Worm (Caenorhabditis elegans): ENCODE data around the gene C01G6.3.
A peak's percentile ranks its signal among the peaks of the same experiment; 100 is the strongest.

Gene C01G6.3

DNA sequence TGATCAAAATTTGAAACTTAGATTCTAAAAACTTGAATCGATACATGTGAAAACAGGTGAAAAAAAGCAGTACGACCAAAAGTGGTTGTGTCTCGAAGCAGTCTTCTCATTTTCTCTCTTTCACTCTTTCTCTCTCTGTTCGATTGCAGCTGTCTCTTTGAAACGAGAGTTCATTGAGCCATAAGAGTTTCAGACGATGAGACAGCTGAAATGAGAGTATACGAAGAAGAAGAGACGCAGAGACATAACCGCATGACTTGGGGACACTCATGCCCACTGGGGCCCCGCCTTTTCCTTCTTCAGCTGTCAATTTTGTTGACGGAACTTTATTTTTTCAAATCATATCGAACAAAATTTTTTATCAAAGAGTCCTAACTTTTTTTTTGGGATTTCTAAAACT lies 4.3 kb downstream of the C01G6.3 start (continued):
- TF ChIP-seq arid-1 (GFP tag; conservative IDR thresholded peaks at IDR 0.05) (peak; percentile 55; the same call in 1 of the 2 replicates), ceh-28 (tag; optimal IDR thresholded peaks at IDR 0.05) (peak; percentile 19), lin-38 (GFP tag; IDR thresholded peaks at IDR 0.05) (peak; percentile 44; the same call in 1 of the 2 replicates), ctbp-1 (GFP tag; IDR thresholded peaks at IDR 0.05) (peak; percentile 55; the same call in 1 of the 2 replicates), hif-1 (tag; optimal IDR thresholded peaks at IDR 0.05) (peak in 1 of 2 experiments; percentile 71), mes-2 (tag; optimal IDR thresholded peaks at IDR 0.05; ENCODE audit: poor library complexity, severe bottlenecking) (peak; percentile 82), gei-8 (GFP tag; optimal IDR thresholded peaks at IDR 0.05) (peak; percentile 49), dve-1 (tag; optimal IDR thresholded peaks at IDR 0.05; ENCODE audit: insufficient read depth) (peak; percentile 62), nhr-6 (tag; optimal IDR thresholded peaks at IDR 0.05) (peak; percentile 95), php-3 (GFP tag; IDR thresholded peaks at IDR 0.05) (peak; percentile 62; the same call in 1 of the 2 replicates), daf-16 (GFP tag; optimal IDR thresholded peaks at IDR 0.05) (peak; percentile 2 to 45), daf-16 (tag; optimal IDR thresholded peaks at IDR 0.05) (peak; percentile 70), ces-1 (GFP tag; optimal IDR thresholded peaks at IDR 0.05) (no peak), hmg-1.1 (GFP tag; IDR thresholded peaks at IDR 0.05) (peak; percentile 92), tra-1 (GFP tag; IDR thresholded peaks at IDR 0.05) (peak; percentile 84), F37D6.2 (tag; optimal IDR thresholded peaks at IDR 0.05) (peak; percentile 29), ztf-11 (tag; optimal IDR thresholded peaks at IDR 0.05) (no peak), ceh-44 (GFP tag; IDR thresholded peaks at IDR 0.05) (no peak), egl-27 (tag; optimal IDR thresholded peaks at IDR 0.05) (no peak), nhr-42 (GFP tag; IDR thresholded peaks at IDR 0.05) (peak; percentile 72; the same call in 1 of the 2 replicates), zip-11 (GFP tag; IDR thresholded peaks at IDR 0.05) (no peak), lsy-2 (tag; optimal IDR thresholded peaks at IDR 0.05) (peak; percentile 67 to 86), hlh-11 (tag; optimal IDR thresholded peaks at IDR 0.05) (peak; percentile 99), nhr-25 (tag; optimal IDR thresholded peaks at IDR 0.05; ENCODE audit: borderline replicate concordance, insufficient read depth) (peak; percentile 76), mxl-3 (GFP tag; optimal IDR thresholded peaks at IDR 0.05) (peak; percentile 74), rbr-2 (tag; optimal IDR thresholded peaks at IDR 0.05) (peak; percentile 77), nhr-102 (tag; optimal IDR thresholded peaks at IDR 0.05) (no peak), aha-1 (tag) (peak; percentile 78), Y105C5A.15 (GFP tag; IDR thresholded peaks at IDR 0.05) (0 out of 2 replicates have a peak, but pooled peaks have one; percentile 57), unc-62 (GFP tag; optimal IDR thresholded peaks at IDR 0.05 in 1 of 2) (peak in 1 of 2 experiments; percentile 99), unc-62 (tag; optimal IDR thresholded peaks at IDR 0.05) (no peak), jun-1 (tag; optimal IDR thresholded peaks at IDR 0.05) (peak; percentile 53), mdl-1 (tag; optimal IDR thresholded peaks at IDR 0.05) (peak; percentile 50 to 91), T26A8.4 (GFP tag; IDR thresholded peaks at IDR 0.05) (peak; percentile 77), spr-1 (tag; optimal IDR thresholded peaks at IDR 0.05) (peak; percentile 65)

DNA sequence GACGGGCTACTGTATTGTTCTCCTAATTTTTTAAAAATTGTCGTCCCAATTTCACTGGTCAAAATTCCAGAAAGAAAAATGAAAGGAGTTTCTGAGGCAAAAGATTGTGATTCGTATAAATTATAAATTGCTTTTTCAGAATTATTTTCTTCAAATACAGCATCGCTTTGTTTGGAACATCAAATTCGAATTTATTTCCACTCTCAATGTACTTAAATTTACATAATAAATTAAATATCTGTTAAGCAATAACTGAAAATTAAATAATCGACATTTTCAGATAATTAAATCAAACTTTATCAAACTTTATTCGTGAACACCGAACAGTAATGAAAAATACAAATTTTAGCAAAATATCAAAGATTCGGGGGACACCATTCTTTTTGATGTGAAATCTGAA lies 5.0 kb downstream of the C01G6.3 start:
- 0 out of 2 replicates have a peak, but pooled peaks have one; percentile 13 for TF ChIP-seq lin-38 (GFP tag; IDR thresholded peaks at IDR 0.05)
- TF ChIP-seq lim-7 (GFP tag; IDR thresholded peaks at IDR 0.05), result no peak
- TF ChIP-seq spr-3 (GFP tag; optimal IDR thresholded peaks at IDR 0.05), result no peak
- no peak for TF ChIP-seq snpc-4 (tag; optimal IDR thresholded peaks at IDR 0.05)
- peak; percentile 72 for TF ChIP-seq mep-1 (tag; optimal IDR thresholded peaks at IDR 0.05)
- no peak for TF ChIP-seq nhr-41 (GFP tag; IDR thresholded peaks at IDR 0.05)
- TF ChIP-seq T20F7.1 (GFP tag; optimal IDR thresholded peaks at IDR 0.05), result peak; percentile 2
- TF ChIP-seq lin-29 (GFP tag; IDR thresholded peaks at IDR 0.05), result no peak
- TF ChIP-seq aha-1 (tag), result peak; percentile 52
- TF ChIP-seq mxl-2 (GFP tag; conservative IDR thresholded peaks at IDR 0.05), result no peak
- TF ChIP-seq Y5F2A.4 (GFP tag; optimal IDR thresholded peaks at IDR 0.05), result no peak
- 0 out of 2 replicates have a peak, but pooled peaks have one; percentile 38 for TF ChIP-seq zfp-3 (GFP tag; conservative IDR thresholded peaks at IDR 0.05)
- TF ChIP-seq fkh-10 (GFP tag; optimal IDR thresholded peaks at IDR 0.05), result no peak
